Fruit fly (Drosophila melanogaster): ENCODE results near the gene CG16762.

DNA sequence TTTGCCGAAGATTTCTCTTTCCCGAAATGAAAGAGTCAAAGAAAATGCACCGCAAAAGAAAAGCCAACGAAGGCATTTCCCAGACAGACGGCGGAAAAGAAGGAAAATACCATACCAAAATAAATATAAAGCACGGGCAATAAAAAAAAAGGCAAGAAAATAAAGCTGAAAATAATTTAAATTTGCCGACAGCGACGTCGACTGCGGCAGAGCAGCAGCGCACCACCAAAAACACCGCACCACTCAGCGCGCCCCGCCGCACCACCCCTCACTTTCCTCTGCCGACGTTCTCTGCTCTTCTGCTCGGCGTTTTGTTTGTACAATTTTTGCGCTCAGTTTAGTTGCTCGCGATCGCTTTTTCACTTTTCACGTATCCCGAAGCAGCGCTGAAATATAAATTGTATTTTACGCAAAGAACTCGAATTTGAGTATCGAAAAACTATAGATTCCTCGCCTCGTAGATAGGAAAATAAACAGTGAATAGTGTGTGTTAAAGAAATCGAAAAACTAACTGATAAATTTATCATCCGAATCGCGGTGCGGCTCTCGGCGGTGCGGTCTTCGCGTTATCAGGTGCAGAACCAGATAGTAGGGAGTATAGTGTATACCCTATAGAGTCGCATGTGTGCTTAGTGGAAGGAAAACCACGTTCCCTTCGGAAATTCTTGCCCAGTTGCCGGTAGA lies 17.7 kb downstream of the CG16762 start:
- TF ChIP-seq pad (GFP tag; optimal IDR thresholded peaks at IDR 0.05) (no peak), tj (GFP tag; optimal IDR thresholded peaks at IDR 0.05) (peak; percentile 30), CG11617 (GFP tag; optimal IDR thresholded peaks at IDR 0.05) (no peak), CG33017 (tag; optimal IDR thresholded peaks at IDR 0.05) (no peak), CG7101 (tag; optimal IDR thresholded peaks at IDR 0.05) (no peak), kay (GFP tag; ENCODE audit: borderline replicate concordance) (peak; percentile 40)
